Worm (Caenorhabditis elegans) whole organism, mixed stage, embryonic: ENCODE results near the gene trm-1.

Experiments used
- lsy-2 ChIP-seq: fragments of 150-350 bp; optimal IDR thresholded peaks from 2 replicates; lab custom pipeline; 2014; ENCODE audit warnings: missing biosample characterization, missing genetic modification characterization
- nhr-237 ChIP-seq: fragments of 150-350 bp; optimal IDR thresholded peaks from 2 replicates; lab custom pipeline; 2014; ENCODE audit warnings: missing biosample characterization, missing genetic modification characterization
- nhr-76 ChIP-seq: sonication (generic microtip); optimal IDR thresholded peaks from 2 replicates; lab custom pipeline; 2017; ENCODE audit warnings: missing biosample characterization, missing genetic modification characterization
- snpc-4 ChIP-seq: fragments of 150-350 bp; optimal IDR thresholded peaks from 2 replicates; lab custom pipeline; 2014; ENCODE audit warnings: missing biosample characterization, missing genetic modification characterization
- unc-62 ChIP-seq: fragments of 150-350 bp; optimal IDR thresholded peaks from 2 replicates; lab custom pipeline; 2014; ENCODE audit warnings: missing biosample characterization, missing genetic modification reagents, missing genetic modification characterization

DNA sequence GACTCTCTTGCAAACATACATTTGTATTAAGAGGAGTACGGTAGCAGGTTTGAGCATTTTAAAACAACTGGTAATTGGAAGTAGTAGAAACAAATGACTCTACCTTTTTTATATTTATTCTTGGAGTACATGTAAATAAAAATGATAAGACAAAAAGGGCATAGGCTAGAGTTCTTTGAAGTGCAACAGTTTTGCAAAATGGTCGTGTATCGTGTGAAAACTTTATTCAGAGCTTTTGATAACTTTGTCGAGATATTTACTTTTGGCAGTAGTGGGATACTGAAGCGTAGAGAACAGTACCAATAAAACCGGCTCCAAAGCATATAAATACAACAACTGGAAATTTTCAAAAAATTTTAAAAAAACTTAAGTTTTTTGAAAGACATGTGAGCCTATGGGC lies 18.8 kb downstream of the trm-1 start, which contains the start of gene cest-1.1:
- no peak for TF ChIP-seq snpc-4 (tag; lab: Kevin White, UChicago)
- TF ChIP-seq nhr-76 (tag; lab: Kevin White, UChicago) = no peak
- no peak for TF ChIP-seq nhr-237 (tag; lab: Kevin White, UChicago)
- no peak for TF ChIP-seq unc-62
- TF ChIP-seq lsy-2 (tag; lab: Kevin White, UChicago) = no peak
